Fruit fly (Drosophila melanogaster) whole organism, prepupa: ENCODE measurements around the gene CG4374.
A peak's percentile ranks its signal among the peaks of the same experiment; 100 is the strongest.

ENCODE experiments used
- Blimp-1 ChIP-seq: fragments of 200-800 bp; sonication (Bioruptor generic); optimal IDR thresholded peaks from 3 replicates; lab custom pipeline; 2017; ENCODE audit warnings: missing biosample characterization, missing genetic modification characterization, mild to moderate bottlenecking, moderate library complexity, missing genetic modification reagents
- CG10631 ChIP-seq: fragments of 200-800 bp; sonication (Bioruptor generic); optimal IDR thresholded peaks from 2 replicates; lab custom pipeline; 2016; ENCODE audit warnings: missing biosample characterization, missing genetic modification characterization
- CG10669 ChIP-seq: fragments of 200-800 bp; sonication (Bioruptor generic); optimal IDR thresholded peaks from 3 replicates; lab custom pipeline; 2018; ENCODE audit warnings: missing biosample characterization, mild to moderate bottlenecking, missing genetic modification characterization, moderate library complexity
- CG11294 ChIP-seq: fragments of 200-800 bp; sonication (Bioruptor generic); IDR thresholded peaks from 2 replicates; pipeline ENCODE4 v1.3.6; 2022; ENCODE audit warnings: missing biosample characterization, missing genetic modification characterization
- CG11762 ChIP-seq: fragments of 200-800 bp; sonication (Bioruptor generic); optimal IDR thresholded peaks from 3 replicates; lab custom pipeline; 2016; ENCODE audit warnings: missing biosample characterization, missing genetic modification characterization; ENCODE audit not compliant: insufficient read depth
- CG11902 ChIP-seq: fragments of 200-800 bp; sonication (Bioruptor generic); optimal IDR thresholded peaks from 3 replicates; lab custom pipeline; 2016; ENCODE audit warnings: missing biosample characterization, missing genetic modification characterization
- CG15336 ChIP-seq: fragments of 200-800 bp; sonication (Bioruptor generic); IDR thresholded peaks from 2 replicates; pipeline ENCODE4 v1.3.6; 2022; ENCODE audit warnings: missing biosample characterization, missing genetic modification characterization
- CG1621 ChIP-seq: fragments of 200-800 bp; sonication (Bioruptor generic); optimal IDR thresholded peaks from 3 replicates; lab custom pipeline; 2018; ENCODE audit warnings: missing biosample characterization, mild to moderate bottlenecking, missing genetic modification characterization
- CG3032 ChIP-seq: fragments of 200-800 bp; optimal IDR thresholded peaks from 2 replicates; lab custom pipeline; 2019; ENCODE audit warnings: missing biosample characterization, mild to moderate bottlenecking, missing genetic modification characterization, moderate library complexity
- CG31627 ChIP-seq: fragments of 200-800 bp; sonication (Bioruptor generic); optimal IDR thresholded peaks from 3 replicates; lab custom pipeline; 2016; ENCODE audit warnings: missing biosample characterization, missing genetic modification characterization
- CG32006 ChIP-seq: fragments of 200-800 bp; sonication (Bioruptor generic); optimal IDR thresholded peaks from 3 replicates; lab custom pipeline; 2017; ENCODE audit warnings: missing biosample characterization, mild to moderate bottlenecking, missing genetic modification characterization
- CG34406 ChIP-seq: fragments of 200-800 bp; sonication (Bioruptor generic); optimal IDR thresholded peaks from 3 replicates; lab custom pipeline; 2016; ENCODE audit warnings: missing biosample characterization, missing genetic modification characterization
- CG3919 ChIP-seq: fragments of 200-800 bp; sonication (Bioruptor generic); optimal IDR thresholded peaks from 3 replicates; lab custom pipeline; 2016; ENCODE audit warnings: missing biosample characterization, missing genetic modification characterization
- CG4318 ChIP-seq: fragments of 200-800 bp; sonication (Bioruptor generic); optimal IDR thresholded peaks from 3 replicates; lab custom pipeline; 2017; ENCODE audit warnings: missing biosample characterization, mild to moderate bottlenecking, missing genetic modification characterization
- CG6163 ChIP-seq: fragments of 200-800 bp; sonication (Bioruptor generic); IDR thresholded peaks from 3 replicates; pipeline ENCODE4 v1.3.6; 2022; ENCODE audit warnings: missing biosample characterization, missing genetic modification characterization
- CG6276 ChIP-seq: fragments of 200-800 bp; sonication (Bioruptor generic); optimal IDR thresholded peaks from 2 replicates; lab custom pipeline; 2017; ENCODE audit warnings: missing biosample characterization, mild to moderate bottlenecking, missing genetic modification characterization
- CG6792 ChIP-seq: fragments of 200-800 bp; sonication (Bioruptor generic); optimal IDR thresholded peaks from 3 replicates; lab custom pipeline; 2016; ENCODE audit warnings: missing biosample characterization, missing genetic modification characterization
- CG6808 ChIP-seq: fragments of 200-800 bp; sonication (Bioruptor generic); optimal IDR thresholded peaks from 3 replicates; lab custom pipeline; 2017; ENCODE audit warnings: missing biosample characterization, missing genetic modification characterization, mild to moderate bottlenecking, moderate library complexity, missing genetic modification reagents
- CG6854 ChIP-seq: fragments of 200-800 bp; sonication (Bioruptor generic); optimal IDR thresholded peaks from 2 replicates; lab custom pipeline; 2017; ENCODE audit warnings: missing biosample characterization, mild to moderate bottlenecking, missing genetic modification characterization
- CG7368 ChIP-seq: fragments of 200-800 bp; sonication (Bioruptor generic); optimal IDR thresholded peaks from 3 replicates; lab custom pipeline; 2016; ENCODE audit warnings: missing biosample characterization, missing genetic modification characterization
- CG8119 ChIP-seq: fragments of 200-800 bp; sonication (Bioruptor generic); IDR thresholded peaks from 3 replicates; pipeline ENCODE4 v1.3.6; 2022; ENCODE audit warnings: missing biosample characterization, missing genetic modification characterization
- CG8319 ChIP-seq: fragments of 200-800 bp; sonication (Bioruptor generic); optimal IDR thresholded peaks from 3 replicates; lab custom pipeline; 2016; ENCODE audit warnings: missing biosample characterization, missing genetic modification characterization
- CG8632 ChIP-seq: fragments of 200-800 bp; sonication (Bioruptor generic); optimal IDR thresholded peaks from 3 replicates; lab custom pipeline; 2016; ENCODE audit warnings: missing biosample characterization, missing genetic modification characterization
- CG9139 ChIP-seq: fragments of 200-800 bp; sonication (Bioruptor generic); optimal IDR thresholded peaks from 3 replicates; lab custom pipeline; 2017; ENCODE audit warnings: missing biosample characterization, mild to moderate bottlenecking, missing genetic modification characterization
- Eip75B ChIP-seq: fragments of 200-800 bp; sonication (Bioruptor generic); optimal IDR thresholded peaks from 3 replicates; lab custom pipeline; 2016; ENCODE audit warnings: missing biosample characterization, missing genetic modification characterization
- Eip78C ChIP-seq: fragments of 200-800 bp; sonication (Bioruptor generic); peaks from one replicate; lab custom pipeline; 2016; ENCODE audit warnings: missing biosample characterization, missing genetic modification characterization
- Eip93F ChIP-seq: fragments of 200-800 bp; sonication (Bioruptor generic); optimal IDR thresholded peaks from 2 replicates; lab custom pipeline; 2016; ENCODE audit warnings: missing biosample characterization, mild to moderate bottlenecking, missing genetic modification characterization
- Ets21C ChIP-seq: fragments of 200-800 bp; sonication (Bioruptor generic); optimal IDR thresholded peaks from 3 replicates; lab custom pipeline; 2016; ENCODE audit warnings: missing biosample characterization, missing genetic modification characterization
- Ets96B ChIP-seq: fragments of 200-800 bp; optimal IDR thresholded peaks from 2 replicates; lab custom pipeline; 2019; ENCODE audit warnings: missing biosample characterization, mild to moderate bottlenecking, missing genetic modification characterization, moderate library complexity
- Gug ChIP-seq: fragments of 200-800 bp; sonication (Bioruptor generic); IDR thresholded peaks from 2 replicates; pipeline ENCODE4 v1.3.6; 2022; ENCODE audit warnings: missing biosample characterization, missing genetic modification characterization
- Hr38 ChIP-seq: sonication (Bioruptor generic); optimal IDR thresholded peaks from 2 replicates; lab custom pipeline; 2016; ENCODE audit warnings: missing biosample characterization, missing genetic modification characterization
- Hr39 ChIP-seq: fragments of 200-800 bp; sonication (Bioruptor generic); optimal IDR thresholded peaks from 2 replicates; lab custom pipeline; 2016; ENCODE audit warnings: missing biosample characterization, missing genetic modification characterization
- Lpt ChIP-seq: fragments of 200-800 bp; sonication (Bioruptor generic); optimal IDR thresholded peaks from 3 replicates; lab custom pipeline; 2016; ENCODE audit warnings: missing biosample characterization, missing genetic modification characterization
- Met ChIP-seq: fragments of 200-800 bp; sonication (Bioruptor generic); optimal IDR thresholded peaks from 3 replicates; lab custom pipeline; 2016; ENCODE audit warnings: missing biosample characterization, missing genetic modification characterization
- OdsH ChIP-seq: fragments of 200-800 bp; sonication (Bioruptor generic); optimal IDR thresholded peaks from 3 replicates; lab custom pipeline; 2016; ENCODE audit warnings: missing biosample characterization, missing genetic modification characterization
- Smox ChIP-seq: fragments of 200-800 bp; sonication (Bioruptor generic); optimal IDR thresholded peaks from 3 replicates; lab custom pipeline; 2016; ENCODE audit warnings: missing biosample characterization, missing genetic modification characterization
- Sox102F ChIP-seq: fragments of 200-800 bp; sonication (Bioruptor generic); optimal IDR thresholded peaks from 2 replicates; lab custom pipeline; 2016; ENCODE audit warnings: missing biosample characterization, mild to moderate bottlenecking, missing genetic modification characterization
- Sox14 ChIP-seq: fragments of 200-800 bp; sonication (Bioruptor generic); optimal IDR thresholded peaks from 3 replicates; lab custom pipeline; 2016; ENCODE audit warnings: missing biosample characterization, missing genetic modification characterization
- Sox15 ChIP-seq: fragments of 200-800 bp; sonication (Bioruptor generic); optimal IDR thresholded peaks from 3 replicates; lab custom pipeline; 2016; ENCODE audit warnings: missing biosample characterization, missing genetic modification characterization
- achi ChIP-seq: fragments of 200-800 bp; sonication (Bioruptor generic); optimal IDR thresholded peaks from 3 replicates; lab custom pipeline; 2016; ENCODE audit warnings: missing biosample characterization, missing genetic modification characterization
- acj6 ChIP-seq: fragments of 200-800 bp; sonication (Bioruptor generic); optimal IDR thresholded peaks from 3 replicates; lab custom pipeline; 2016; ENCODE audit warnings: missing biosample characterization, missing genetic modification characterization
- dac ChIP-seq: fragments of 200-800 bp; sonication (Bioruptor generic); optimal IDR thresholded peaks from 2 replicates; lab custom pipeline; 2017; ENCODE audit warnings: missing biosample characterization, mild to moderate bottlenecking, missing genetic modification characterization
- eg ChIP-seq: fragments of 200-800 bp; sonication (Bioruptor generic); IDR thresholded peaks from 3 replicates; pipeline ENCODE4 v1.3.6; 2022; ENCODE audit warnings: missing biosample characterization, missing genetic modification characterization
- esn ChIP-seq: fragments of 200-800 bp; sonication (Bioruptor generic); optimal IDR thresholded peaks from 2 replicates; lab custom pipeline; 2016; ENCODE audit warnings: missing biosample characterization, mild to moderate bottlenecking, missing genetic modification characterization, moderate library complexity
- fd59A ChIP-seq: fragments of 200-800 bp; sonication (Bioruptor generic); optimal IDR thresholded peaks from 2 replicates; lab custom pipeline; 2017; ENCODE audit warnings: missing biosample characterization, mild to moderate bottlenecking, missing genetic modification characterization, missing genetic modification reagents
- fd85E ChIP-seq: fragments of 200-800 bp; sonication (Bioruptor generic); optimal IDR thresholded peaks from 3 replicates; lab custom pipeline; 2016; ENCODE audit warnings: missing biosample characterization, missing genetic modification characterization
- fkh ChIP-seq: fragments of 200-800 bp; sonication (Bioruptor generic); optimal IDR thresholded peaks from 3 replicates; lab custom pipeline; 2017; ENCODE audit warnings: missing biosample characterization, mild to moderate bottlenecking, missing genetic modification characterization, moderate library complexity
- lz ChIP-seq: fragments of 200-800 bp; sonication (Bioruptor generic); optimal IDR thresholded peaks from 3 replicates; lab custom pipeline; 2016; ENCODE audit warnings: missing biosample characterization, missing genetic modification characterization
- net ChIP-seq: fragments of 200-800 bp; sonication (Bioruptor generic); optimal IDR thresholded peaks from 3 replicates; lab custom pipeline; 2016; ENCODE audit warnings: missing biosample characterization, missing genetic modification characterization
- pdm3 ChIP-seq: fragments of 200-800 bp; sonication (Bioruptor generic); optimal IDR thresholded peaks from 3 replicates; lab custom pipeline; 2016; ENCODE audit warnings: missing biosample characterization, missing genetic modification characterization
- salr ChIP-seq, 2 experiments: fragments of 200-800 bp; sonication (Bioruptor generic); optimal IDR thresholded peaks; 3 replicates each; lab custom pipeline; 2016 to 2018; ENCODE audit warnings: missing biosample characterization in 2 of 2, missing genetic modification characterization in 2 of 2, mild to moderate bottlenecking in 1 of 2
- svp ChIP-seq: fragments of 200-800 bp; sonication (Bioruptor generic); peaks from one replicate; lab custom pipeline; 2016; ENCODE audit warnings: missing biosample characterization, missing genetic modification characterization
- topi ChIP-seq: fragments of 200-800 bp; sonication (Bioruptor generic); optimal IDR thresholded peaks from 3 replicates; lab custom pipeline; 2016; ENCODE audit warnings: missing biosample characterization, missing genetic modification characterization

CG4374 gene

DNA sequence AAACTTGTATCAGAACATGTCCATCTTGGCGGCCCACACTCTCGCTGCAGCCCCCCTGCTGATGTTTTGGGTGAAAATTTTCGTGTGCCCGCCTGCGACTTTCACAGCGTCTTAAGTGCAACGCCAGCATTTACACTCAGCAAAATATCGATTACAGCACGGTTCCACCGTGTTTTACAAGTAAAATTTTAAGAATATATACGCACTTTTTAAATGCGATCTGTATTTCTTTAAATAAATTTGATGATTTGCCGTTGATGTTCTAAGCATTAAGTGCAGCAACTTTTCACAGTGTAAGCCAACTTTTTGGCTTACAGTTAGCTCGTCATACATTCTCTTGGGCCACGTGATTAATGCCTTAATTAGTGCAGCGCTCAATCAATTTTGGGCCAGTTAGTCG is 54.4 kb downstream of the CG4374 start:
- TF ChIP-seq Ets21C = no peak
- no peak for TF ChIP-seq Sox15 (GFP tag; lab: Kevin White, UChicago)
- no peak for TF ChIP-seq Lpt (GFP tag; lab: Kevin White, UChicago)
- no peak for TF ChIP-seq CG6808 (GFP tag; lab: Kevin White, UChicago)
- no peak for TF ChIP-seq CG11902
- no peak for TF ChIP-seq net (GFP tag; lab: Kevin White, UChicago)
- peak; percentile 60; the same call in 2 of the 3 replicates for TF ChIP-seq CG8119
- TF ChIP-seq Smox (GFP tag; lab: Kevin White, UChicago) = peak; percentile 43
- peak; percentile 76 for TF ChIP-seq CG32006
- TF ChIP-seq fd85E = no peak
- peak; percentile 61 for TF ChIP-seq Met (GFP tag; lab: Kevin White, UChicago)
- TF ChIP-seq dac (GFP tag; lab: Kevin White, UChicago) = no peak
- TF ChIP-seq pdm3 = peak; percentile 23
- peak; percentile 68 for TF ChIP-seq Eip78C (GFP tag; lab: Kevin White, UChicago)
- peak; percentile 63 for TF ChIP-seq Hr39
- TF ChIP-seq salr (GFP tag; optimal IDR thresholded peaks at IDR 0.05; lab: Kevin White, UChicago) = peak in 1 of 2 experiments; percentile 0
- no peak for TF ChIP-seq Eip93F (GFP tag; lab: Kevin White, UChicago)
- peak; percentile 65 for TF ChIP-seq eg (GFP tag; lab: Robert Waterston, UW)
- no peak for TF ChIP-seq Hr38 (GFP tag; lab: Kevin White, UChicago)
- peak; percentile 26 for TF ChIP-seq CG6276 (GFP tag; lab: Kevin White, UChicago)
- TF ChIP-seq Sox102F = peak; percentile 50
- no peak for TF ChIP-seq Gug
- TF ChIP-seq achi (GFP tag; lab: Kevin White, UChicago) = peak; percentile 10
- peak; percentile 12 for TF ChIP-seq Sox14 (GFP tag; lab: Kevin White, UChicago)
- TF ChIP-seq fkh (GFP tag; lab: Kevin White, UChicago) = no peak
- no peak for TF ChIP-seq CG34406 (GFP tag; lab: Kevin White, UChicago)
- TF ChIP-seq CG6854 (GFP tag; lab: Kevin White, UChicago) = no peak
- no peak for TF ChIP-seq Eip75B (GFP tag; lab: Kevin White, UChicago)
- TF ChIP-seq CG9139 (GFP tag; lab: Kevin White, UChicago) = no peak
- peak; percentile 30 for TF ChIP-seq CG3919 (GFP tag; lab: Kevin White, UChicago)
- no peak for TF ChIP-seq CG11294 (GFP tag; lab: Robert Waterston, UW)
- peak; percentile 37 for TF ChIP-seq CG4318 (GFP tag; lab: Kevin White, UChicago)
- TF ChIP-seq CG8632 = no peak
- TF ChIP-seq lz = no peak
- no peak for TF ChIP-seq CG11762 (GFP tag; lab: Kevin White, UChicago)
- no peak for TF ChIP-seq CG7368 (GFP tag; lab: Kevin White, UChicago)
- TF ChIP-seq Ets96B (tag; lab: Kevin White, UChicago) = no peak
- TF ChIP-seq CG10669 (GFP tag; lab: Kevin White, UChicago) = no peak
- TF ChIP-seq acj6 (GFP tag; lab: Kevin White, UChicago) = peak; percentile 20
- no peak for TF ChIP-seq CG6792
- no peak for TF ChIP-seq CG8319 (GFP tag; lab: Kevin White, UChicago)
- TF ChIP-seq Blimp-1 (GFP tag; lab: Kevin White, UChicago) = no peak
- TF ChIP-seq esn (GFP tag; lab: Kevin White, UChicago) = peak; percentile 36
- TF ChIP-seq svp (GFP tag; lab: Kevin White, UChicago) = peak; percentile 69
- TF ChIP-seq CG10631 = no peak
- peak; percentile 46 for TF ChIP-seq OdsH (GFP tag; lab: Kevin White, UChicago)
- TF ChIP-seq topi (GFP tag; lab: Kevin White, UChicago) = peak; percentile 38
- no peak for TF ChIP-seq CG3032 (tag; lab: Kevin White, UChicago)
- TF ChIP-seq CG6163 (GFP tag; lab: Robert Waterston, UW) = no peak; the same call in 2 of the 3 replicates
- no peak for TF ChIP-seq CG1621 (tag; lab: Kevin White, UChicago)
- peak; percentile 30; the same call in 1 of the 2 replicates for TF ChIP-seq CG15336
- no peak for TF ChIP-seq fd59A (GFP tag; lab: Kevin White, UChicago)
- TF ChIP-seq CG31627 (GFP tag; lab: Kevin White, UChicago) = peak; percentile 63
